Worm (Caenorhabditis elegans) whole organism, mixed stage, embryonic: ENCODE data around the gene clc-28.

Source experiments
- ham-2 ChIP-seq: fragments of 200-800 bp; sonication (Bioruptor generic); optimal IDR thresholded peaks from 2 replicates; lab custom pipeline; 2018; ENCODE audit warnings: mild to moderate bottlenecking, missing genetic modification characterization, missing compliant biosample characterization
- lin-13 ChIP-seq: fragments of 150-350 bp; optimal IDR thresholded peaks from 2 replicates; lab custom pipeline; 2014; ENCODE audit warnings: missing biosample characterization, missing genetic modification characterization
- lsy-2 ChIP-seq: fragments of 150-350 bp; optimal IDR thresholded peaks from 2 replicates; lab custom pipeline; 2014; ENCODE audit warnings: missing biosample characterization, missing genetic modification characterization
- nhr-12 ChIP-seq: fragments of 150-350 bp; optimal IDR thresholded peaks from 2 replicates; lab custom pipeline; 2014; ENCODE audit warnings: missing biosample characterization, missing genetic modification characterization
- nhr-237 ChIP-seq: fragments of 150-350 bp; optimal IDR thresholded peaks from 2 replicates; lab custom pipeline; 2014; ENCODE audit warnings: missing biosample characterization, missing genetic modification characterization
- nhr-76 ChIP-seq: sonication (generic microtip); optimal IDR thresholded peaks from 2 replicates; lab custom pipeline; 2017; ENCODE audit warnings: missing biosample characterization, missing genetic modification characterization
- sptf-1 ChIP-seq: sonication (generic microtip); optimal IDR thresholded peaks from 2 replicates; lab custom pipeline; 2017; ENCODE audit warnings: mild to moderate bottlenecking, missing genetic modification characterization, moderate library complexity, missing compliant biosample characterization
- unc-62 ChIP-seq: fragments of 150-350 bp; optimal IDR thresholded peaks from 2 replicates; lab custom pipeline; 2014; ENCODE audit warnings: missing biosample characterization, missing genetic modification reagents, missing genetic modification characterization

DNA sequence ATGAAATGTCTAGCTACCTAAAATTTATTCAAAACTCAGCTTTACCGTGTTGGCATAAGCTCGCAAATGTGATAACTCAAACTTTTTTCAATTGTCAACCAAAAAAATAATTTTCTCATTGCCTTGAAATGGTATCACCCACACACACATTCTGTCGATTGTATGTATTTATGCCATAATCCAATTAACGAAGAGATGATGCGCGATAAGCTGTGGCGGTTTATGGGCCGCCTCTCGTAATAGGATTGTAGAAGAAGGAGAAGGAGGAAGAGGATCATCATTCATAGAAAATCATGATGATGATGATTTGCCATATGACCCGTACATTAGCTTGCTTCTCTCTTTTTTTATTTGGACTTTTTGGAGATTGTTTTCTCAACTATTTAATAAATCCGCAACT, 50.1 kb downstream of the clc-28 start:
- TF ChIP-seq lsy-2 (no peak), nhr-237 (tag; lab: Kevin White, UChicago) (no peak), unc-62 (GFP tag; lab: Kevin White, UChicago) (no peak), nhr-12 (tag; lab: Kevin White, UChicago) (no peak), ham-2 (GFP tag; lab: Kevin White, UChicago) (no peak), sptf-1 (tag; lab: Kevin White, UChicago) (no peak), nhr-76 (tag; lab: Kevin White, UChicago) (no peak), lin-13 (tag; lab: Kevin White, UChicago) (no peak)
